Worm (Caenorhabditis elegans): ENCODE measurements around the gene C32D5.7.

DNA sequence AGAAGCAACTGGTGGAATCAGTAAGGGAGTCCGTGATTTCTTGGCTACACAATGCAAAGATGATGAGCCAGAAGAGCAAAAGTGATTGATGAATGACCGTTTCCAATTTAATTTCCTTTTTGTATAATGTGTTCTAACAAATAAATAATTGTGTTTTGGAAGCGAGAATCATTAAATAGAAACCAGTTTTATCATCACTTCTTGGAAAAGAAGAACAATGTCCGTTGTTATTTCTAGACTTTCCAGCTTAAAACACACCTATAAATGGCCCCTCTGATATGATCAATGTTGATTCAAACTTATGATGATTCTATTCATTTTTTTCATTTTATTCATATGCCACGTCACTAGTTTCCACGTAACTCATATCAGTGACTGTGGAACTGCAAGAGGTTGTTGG, 33.7 kb downstream of the C32D5.7 start, which contains the start of gene C29F5.8:
- TF ChIP-seq flt-1 (GFP tag; IDR thresholded peaks at IDR 0.05) (no peak), med-1 (GFP tag; optimal IDR thresholded peaks at IDR 0.05; ENCODE audit: insufficient read depth) (no peak)
